Worm (Caenorhabditis elegans) whole organism, midembryonic: Measurements from ENCODE around the gene F10E9.10.

Source experiments
- T22C8.4 ChIP-seq: fragments of 200-800 bp; sonication (Bioruptor generic); IDR thresholded peaks from 2 replicates; pipeline ENCODE4 v1.3.6; 2022; ENCODE audit warnings: missing genetic modification characterization, missing compliant biosample characterization
- cog-1 ChIP-seq: sonication (generic microtip); optimal IDR thresholded peaks from 2 replicates; lab custom pipeline; 2016; ENCODE audit warnings: missing genetic modification characterization, missing compliant biosample characterization
- flt-1 ChIP-seq: fragments of 200-800 bp; sonication (Bioruptor generic); IDR thresholded peaks from 2 replicates; pipeline ENCODE4 v1.3.6; 2022; ENCODE audit warnings: missing genetic modification characterization, missing compliant biosample characterization
- klf-2 ChIP-seq: fragments of 200-800 bp; sonication (Bioruptor generic); conservative IDR thresholded peaks from 2 replicates; pipeline ENCODE4 v1.3.6; 2022; ENCODE audit warnings: missing genetic modification reagents, missing genetic modification characterization, missing compliant biosample characterization
- med-1 ChIP-seq: sonication (generic microtip); optimal IDR thresholded peaks from 2 replicates; lab custom pipeline; 2017; ENCODE audit warnings: missing genetic modification characterization, mild to moderate bottlenecking, missing compliant biosample characterization, antibody characterized with exemption, missing genetic modification reagents; ENCODE audit not compliant: insufficient read depth
- ref-1 ChIP-seq: fragments of 200-800 bp; sonication (Bioruptor generic); conservative IDR thresholded peaks from 2 replicates; pipeline ENCODE4 v1.3.6; 2022; ENCODE audit warnings: missing genetic modification reagents, missing genetic modification characterization, missing compliant biosample characterization
- tab-1 ChIP-seq: fragments of 200-800 bp; sonication (Bioruptor generic); IDR thresholded peaks from 2 replicates; pipeline ENCODE4 v1.3.6; 2022; ENCODE audit warnings: missing genetic modification characterization, missing compliant biosample characterization
- ztf-23 ChIP-seq: fragments of 200-800 bp; sonication (Bioruptor generic); IDR thresholded peaks from 2 replicates; pipeline ENCODE4 v1.3.6; 2022; ENCODE audit warnings: missing genetic modification reagents, missing genetic modification characterization, missing compliant biosample characterization
- ztf-29 ChIP-seq: fragments of 200-800 bp; sonication (Bioruptor generic); IDR thresholded peaks from 2 replicates; pipeline ENCODE4 v1.3.6; 2022; ENCODE audit warnings: missing genetic modification reagents, missing genetic modification characterization, missing compliant biosample characterization

F10E9.10 gene

DNA sequence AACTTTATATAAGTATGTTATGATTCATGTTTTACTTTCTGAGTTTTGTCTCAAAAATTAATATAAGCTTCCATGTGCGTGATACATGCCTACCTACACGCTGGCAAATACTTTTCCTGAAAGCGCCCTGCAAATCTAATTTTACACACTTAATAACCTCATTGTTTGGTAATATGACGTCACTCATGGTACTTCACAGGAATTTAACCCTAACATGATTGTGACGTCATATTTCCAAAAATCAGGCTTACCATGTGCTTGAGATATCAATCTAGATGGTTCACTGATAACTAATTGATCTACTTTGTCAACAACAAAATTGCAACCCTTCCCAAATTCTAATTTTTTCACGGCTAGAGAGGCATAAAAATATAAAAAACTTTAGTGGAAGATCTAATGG lies 16.6 kb downstream of the F10E9.10 start:
- TF ChIP-seq klf-2 = no peak
- TF ChIP-seq flt-1 = no peak
- no peak for TF ChIP-seq ztf-29 (GFP tag; lab: Robert Waterston, UW)
- no peak for TF ChIP-seq T22C8.4
- TF ChIP-seq tab-1 (GFP tag; lab: Robert Waterston, UW) = no peak
- no peak for TF ChIP-seq ref-1
- TF ChIP-seq cog-1 (tag; lab: Kevin White, UChicago) = no peak
- TF ChIP-seq med-1 = no peak
- TF ChIP-seq ztf-23 (GFP tag; lab: Robert Waterston, UW) = no peak

DNA sequence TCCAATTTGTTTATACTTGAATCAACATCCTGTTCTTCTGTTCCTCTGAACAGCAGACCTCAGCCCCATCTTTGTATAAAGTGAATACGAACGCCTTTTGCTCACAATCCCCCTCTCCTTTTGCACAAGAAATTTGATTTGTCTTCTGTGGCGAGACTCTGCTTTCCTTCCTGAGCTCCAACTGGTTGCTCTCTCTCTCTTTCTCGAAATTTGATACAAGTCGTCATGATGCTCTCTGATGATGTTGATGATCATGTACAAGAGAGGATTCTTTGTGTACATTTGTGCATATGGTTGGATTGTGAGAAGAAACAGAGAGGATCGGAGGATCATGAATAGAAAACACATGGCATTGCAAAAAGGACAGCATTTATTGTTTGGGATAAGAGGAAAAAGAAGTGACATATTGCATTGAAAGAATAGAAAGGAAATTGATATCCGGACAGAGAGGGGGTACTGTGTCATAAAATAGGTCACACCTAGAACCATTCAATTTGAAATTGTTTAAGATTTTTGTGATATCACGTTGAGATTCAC lies 19.2 kb downstream of the F10E9.10 start:
- TF ChIP-seq ztf-29 (GFP tag; lab: Robert Waterston, UW) (no peak), T22C8.4 (no peak), tab-1 (GFP tag; lab: Robert Waterston, UW) (no peak), klf-2 (no peak), med-1 (no peak), cog-1 (tag; lab: Kevin White, UChicago) (no peak), flt-1 (0 out of 2 replicates have a peak, but pooled peaks have one; percentile 15), ztf-23 (GFP tag; lab: Robert Waterston, UW) (no peak)

DNA sequence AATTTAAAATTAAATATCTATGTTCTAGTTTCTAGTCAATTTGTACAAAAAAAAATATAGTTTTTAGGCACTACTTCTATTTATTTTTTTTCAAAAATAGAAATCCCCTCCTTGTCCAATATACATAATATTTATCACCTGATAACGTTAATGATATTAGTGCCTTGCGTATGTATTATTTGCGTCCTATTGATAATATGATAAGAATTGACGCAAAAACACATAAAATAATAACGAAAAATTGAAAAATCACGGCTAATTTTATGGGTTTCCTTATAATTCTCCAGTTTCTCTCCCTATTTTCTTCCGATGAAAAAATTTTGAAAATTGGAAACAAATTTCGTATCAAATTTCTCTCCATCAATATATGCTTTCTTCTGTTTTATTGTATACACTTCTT lies 20.3 kb downstream of the F10E9.10 start:
- no peak for TF ChIP-seq T22C8.4
- no peak for TF ChIP-seq ztf-29 (GFP tag; lab: Robert Waterston, UW)
- no peak for TF ChIP-seq med-1
- no peak for TF ChIP-seq ztf-23 (GFP tag; lab: Robert Waterston, UW)
- TF ChIP-seq flt-1 = no peak
- TF ChIP-seq cog-1 (tag; lab: Kevin White, UChicago) = no peak
- TF ChIP-seq klf-2 = no peak
- no peak for TF ChIP-seq tab-1 (GFP tag; lab: Robert Waterston, UW)
- TF ChIP-seq ref-1 = no peak

DNA sequence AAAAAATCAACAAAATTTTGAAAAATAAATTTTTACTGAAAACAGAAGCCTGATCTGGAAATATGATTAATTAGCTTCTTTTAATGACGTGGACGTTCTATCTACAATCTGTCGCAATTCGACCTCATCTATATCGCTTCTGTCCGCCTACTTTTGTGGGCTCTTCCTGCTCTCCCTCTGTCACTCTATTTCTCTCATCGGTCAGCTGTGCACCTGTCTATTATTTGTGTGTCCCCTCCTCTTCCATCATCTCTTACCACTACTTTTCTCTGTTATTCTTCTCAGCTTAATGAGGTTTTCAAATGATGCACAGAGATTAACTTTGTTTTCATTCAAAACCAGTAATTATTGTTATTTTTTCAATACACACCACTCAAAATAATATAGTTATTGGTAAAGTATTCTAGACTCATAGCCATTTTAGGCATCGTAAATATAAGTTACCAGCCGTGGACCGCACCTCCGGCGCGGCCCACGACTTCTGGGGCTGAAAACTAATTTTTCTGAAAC lies 20.9 kb downstream of the F10E9.10 start:
- no peak for TF ChIP-seq ref-1
- no peak for TF ChIP-seq med-1
- TF ChIP-seq ztf-23 (GFP tag; lab: Robert Waterston, UW) = no peak
- TF ChIP-seq tab-1 (GFP tag; lab: Robert Waterston, UW) = 0 out of 2 replicates have a peak, but pooled peaks have one; percentile 66
- TF ChIP-seq cog-1 (tag; lab: Kevin White, UChicago) = no peak

DNA sequence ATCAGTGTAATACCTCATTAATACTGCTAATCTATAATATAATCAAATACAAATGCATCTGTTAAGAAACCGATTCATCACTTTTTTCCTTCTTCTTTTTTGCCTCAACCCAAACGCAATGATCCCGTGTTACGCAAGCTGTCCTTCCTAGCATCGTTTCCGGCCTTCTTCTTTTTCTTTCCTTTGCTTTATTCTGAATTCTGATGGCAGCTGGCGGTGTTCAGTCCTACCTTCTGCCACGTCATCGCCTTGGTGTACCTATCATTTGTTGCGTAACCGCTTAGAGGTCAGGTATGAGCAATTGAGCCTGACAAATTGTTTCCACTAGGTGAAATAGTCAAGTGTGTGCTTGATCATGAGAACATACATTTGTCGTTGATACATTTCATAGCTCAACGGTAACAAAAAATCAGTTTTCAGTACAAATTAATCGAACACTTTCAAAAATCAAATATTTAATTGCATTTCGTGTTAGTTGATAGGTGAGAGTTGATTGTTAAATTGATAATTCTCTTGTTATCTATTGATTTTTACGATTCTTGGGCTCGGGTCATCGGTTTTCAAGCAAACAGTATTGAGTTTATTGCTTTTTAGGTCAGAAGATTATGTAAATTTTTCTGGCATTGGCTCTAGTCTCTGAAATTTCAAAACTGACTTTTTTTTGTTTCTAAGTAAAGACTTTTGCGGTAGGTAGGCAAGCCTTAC lies 21.7 kb downstream of the F10E9.10 start:
- TF ChIP-seq ref-1 (no peak), cog-1 (tag; lab: Kevin White, UChicago) (no peak), klf-2 (no peak), flt-1 (no peak), ztf-29 (GFP tag; lab: Robert Waterston, UW) (no peak), T22C8.4 (no peak), tab-1 (GFP tag; lab: Robert Waterston, UW) (no peak)

DNA sequence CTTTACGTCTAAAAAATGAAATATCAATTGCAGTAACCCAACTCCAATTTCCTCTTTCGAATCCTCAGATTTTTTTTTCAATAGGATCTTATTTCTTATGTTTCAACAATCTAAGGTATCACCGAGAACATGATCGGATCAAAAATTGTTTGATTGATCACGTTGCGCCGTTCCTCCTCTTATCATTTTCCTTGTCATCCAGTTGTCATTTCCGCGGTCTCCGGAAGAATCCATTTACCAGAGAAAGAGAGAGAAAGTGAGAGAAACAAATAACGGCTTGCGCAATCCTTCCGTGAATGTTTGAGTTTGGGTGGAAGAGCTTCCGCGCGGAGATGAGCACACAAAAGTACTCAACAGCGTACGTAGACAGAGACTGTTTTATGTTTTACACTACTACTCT lies 26.8 kb downstream of the F10E9.10 start:
- no peak for TF ChIP-seq med-1

DNA sequence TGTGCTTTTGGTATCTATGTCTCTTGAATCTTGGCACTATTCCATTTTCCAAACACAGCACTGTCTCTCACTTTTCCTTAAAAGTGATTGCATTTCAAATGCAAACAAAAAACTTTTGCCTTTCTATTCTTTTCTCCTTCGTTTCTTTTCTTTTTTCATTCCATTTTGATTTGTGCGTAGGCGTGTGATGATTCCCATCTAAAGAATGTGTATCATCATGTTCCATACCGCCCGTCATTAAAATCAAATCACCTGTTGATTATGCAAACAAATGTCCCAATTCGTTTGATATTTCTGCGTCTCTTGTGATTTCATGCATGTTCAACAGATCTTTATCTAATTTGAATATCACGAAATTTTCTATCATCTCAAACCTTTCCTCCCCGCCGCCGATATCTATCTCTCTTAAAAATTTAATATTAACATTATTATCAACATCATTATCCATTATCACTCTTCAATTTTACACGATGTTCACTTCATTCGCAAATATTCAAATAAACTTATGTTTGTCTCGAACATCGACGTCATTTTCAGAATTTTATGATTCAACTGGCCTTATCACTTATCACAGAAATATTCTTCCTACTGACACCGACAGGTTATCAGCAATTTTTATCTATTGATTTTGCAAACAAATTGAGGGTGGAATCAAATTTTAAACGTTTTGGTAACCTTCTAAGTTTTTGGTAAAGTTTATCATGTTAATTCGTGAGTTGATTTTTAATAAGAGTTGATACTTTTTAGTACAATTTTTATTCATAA lies 28.6 kb downstream of the F10E9.10 start:
- TF ChIP-seq ztf-29 (GFP tag; lab: Robert Waterston, UW) = no peak
- TF ChIP-seq T22C8.4 = no peak
- no peak for TF ChIP-seq klf-2
- TF ChIP-seq ztf-23 (GFP tag; lab: Robert Waterston, UW) = no peak
- no peak for TF ChIP-seq med-1
- TF ChIP-seq ref-1 = no peak
- no peak for TF ChIP-seq cog-1 (tag; lab: Kevin White, UChicago)
- TF ChIP-seq flt-1 = no peak
- no peak for TF ChIP-seq tab-1 (GFP tag; lab: Robert Waterston, UW)

DNA sequence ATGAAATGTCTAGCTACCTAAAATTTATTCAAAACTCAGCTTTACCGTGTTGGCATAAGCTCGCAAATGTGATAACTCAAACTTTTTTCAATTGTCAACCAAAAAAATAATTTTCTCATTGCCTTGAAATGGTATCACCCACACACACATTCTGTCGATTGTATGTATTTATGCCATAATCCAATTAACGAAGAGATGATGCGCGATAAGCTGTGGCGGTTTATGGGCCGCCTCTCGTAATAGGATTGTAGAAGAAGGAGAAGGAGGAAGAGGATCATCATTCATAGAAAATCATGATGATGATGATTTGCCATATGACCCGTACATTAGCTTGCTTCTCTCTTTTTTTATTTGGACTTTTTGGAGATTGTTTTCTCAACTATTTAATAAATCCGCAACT lies 30.9 kb downstream of the F10E9.10 start:
- TF ChIP-seq cog-1 (tag; lab: Kevin White, UChicago) = no peak

DNA sequence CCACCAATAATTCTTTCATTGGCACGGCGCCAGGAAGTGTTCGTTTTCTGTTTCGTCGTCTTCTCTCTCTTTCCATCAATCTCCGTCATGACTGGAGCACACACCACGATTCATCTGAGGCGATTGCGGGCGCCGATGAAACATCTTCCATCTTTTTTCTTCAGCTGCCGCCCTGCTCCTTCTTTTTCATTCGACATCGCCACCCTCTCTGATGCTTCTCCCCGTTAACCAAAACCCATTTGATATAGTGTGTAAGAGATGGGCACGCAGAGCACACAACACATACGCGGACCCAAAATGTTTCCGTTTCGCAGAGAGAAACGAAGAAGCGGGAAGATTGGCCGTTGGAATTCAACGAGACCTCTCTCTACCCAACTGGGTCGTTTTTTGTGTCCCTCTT lies 32.6 kb downstream of the F10E9.10 start:
- TF ChIP-seq ztf-29 (GFP tag; lab: Robert Waterston, UW) (no peak), flt-1 (peak; percentile 52; the same call in 1 of the 2 replicates), ztf-23 (GFP tag; lab: Robert Waterston, UW) (0 out of 2 replicates have a peak, but pooled peaks have one; percentile 16)

DNA sequence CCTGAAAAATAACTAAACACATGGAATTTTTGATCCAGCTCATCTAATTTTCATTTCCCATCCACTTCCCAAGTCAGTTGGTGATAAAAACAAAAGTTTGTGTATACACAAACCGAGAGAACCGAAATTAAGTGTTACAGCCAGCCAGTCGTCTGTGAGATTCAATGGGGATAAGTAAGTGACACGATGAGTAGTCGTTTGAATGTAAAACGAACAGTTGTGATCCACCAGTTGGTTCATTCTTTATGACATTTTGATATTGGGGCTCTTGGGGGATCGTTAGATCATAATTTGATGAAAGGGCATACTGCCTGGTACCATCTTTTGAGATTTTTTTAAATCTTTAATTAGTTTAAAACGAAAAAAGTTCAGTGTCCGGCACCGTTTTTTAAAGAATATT lies 33.3 kb downstream of the F10E9.10 start:
- TF ChIP-seq ztf-29 (GFP tag; lab: Robert Waterston, UW) (no peak), cog-1 (tag; lab: Kevin White, UChicago) (no peak), med-1 (no peak), T22C8.4 (no peak), klf-2 (no peak), flt-1 (no peak), ztf-23 (GFP tag; lab: Robert Waterston, UW) (no peak)

DNA sequence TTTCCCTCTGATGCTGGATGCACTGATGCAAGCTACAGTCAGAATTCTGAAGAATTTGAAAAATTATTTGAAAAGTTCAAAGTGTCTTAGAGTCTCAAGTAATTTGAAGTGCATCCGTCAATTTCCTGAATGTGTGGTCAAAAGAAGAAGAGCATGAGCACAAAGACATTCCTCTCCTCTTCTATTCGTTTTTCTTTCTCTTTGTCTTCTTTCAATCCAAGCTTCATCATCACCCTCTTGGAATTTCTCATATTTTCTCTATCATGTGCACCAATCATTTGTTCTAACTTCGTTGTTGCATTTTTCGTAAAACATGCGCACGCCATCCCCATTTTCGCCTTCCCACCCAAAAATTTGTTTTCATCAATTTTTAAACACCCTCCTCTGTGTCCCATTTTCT lies 34.1 kb downstream of the F10E9.10 start:
- TF ChIP-seq flt-1 = no peak
- no peak for TF ChIP-seq med-1
- no peak for TF ChIP-seq ref-1
- TF ChIP-seq ztf-23 (GFP tag; lab: Robert Waterston, UW) = no peak
- no peak for TF ChIP-seq tab-1 (GFP tag; lab: Robert Waterston, UW)
- no peak for TF ChIP-seq ztf-29 (GFP tag; lab: Robert Waterston, UW)
- no peak for TF ChIP-seq T22C8.4
- TF ChIP-seq cog-1 (tag; lab: Kevin White, UChicago) = no peak
- no peak for TF ChIP-seq klf-2
